Fruit fly (Drosophila melanogaster): ENCODE measurements around the gene CASK.

Gene CASK

DNA sequence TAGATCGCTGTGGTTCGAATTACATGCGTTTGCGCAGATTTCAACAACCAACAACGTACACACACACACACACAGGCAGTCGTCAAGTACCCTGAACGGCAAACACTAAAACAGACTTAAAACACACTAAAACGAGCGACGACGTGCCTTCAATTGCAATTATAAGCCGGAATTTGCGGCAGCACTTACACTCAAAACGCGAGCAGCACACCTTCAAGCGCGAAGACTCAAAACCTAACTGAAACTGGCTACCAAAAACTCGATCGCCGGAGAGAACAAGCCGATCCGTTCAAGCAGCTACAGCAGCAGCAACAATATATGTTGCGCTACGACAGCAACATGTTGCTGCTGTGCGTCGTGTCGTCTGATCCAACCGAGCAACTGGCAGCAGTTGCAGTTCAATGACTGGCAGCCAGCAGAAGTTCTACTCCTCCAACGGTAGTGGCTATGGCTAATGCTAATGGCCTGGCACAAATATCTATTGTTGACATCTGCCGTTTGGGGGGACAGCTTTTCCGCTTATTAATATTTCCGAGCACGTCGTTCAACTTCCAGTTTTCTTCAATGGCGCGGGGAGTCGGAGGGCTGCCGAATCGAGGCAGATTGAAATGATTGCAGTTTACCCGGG lies 40.1 kb downstream of the CASK start, which contains the start of gene tsl:
TSS of gene tsl (minus strand) at position 242 of the 628 bp plus-strand sequence.
- TF ChIP-seq CG17801 (GFP tag; optimal IDR thresholded peaks at IDR 0.05; ENCODE audit: partially characterized antibody) = no peak

dm6 chr3R:21781448-21781847 lies 41.0 kb downstream of the CASK start:
- TF ChIP-seq CG17801 (GFP tag; optimal IDR thresholded peaks at IDR 0.05; ENCODE audit: partially characterized antibody) = no peak

DNA sequence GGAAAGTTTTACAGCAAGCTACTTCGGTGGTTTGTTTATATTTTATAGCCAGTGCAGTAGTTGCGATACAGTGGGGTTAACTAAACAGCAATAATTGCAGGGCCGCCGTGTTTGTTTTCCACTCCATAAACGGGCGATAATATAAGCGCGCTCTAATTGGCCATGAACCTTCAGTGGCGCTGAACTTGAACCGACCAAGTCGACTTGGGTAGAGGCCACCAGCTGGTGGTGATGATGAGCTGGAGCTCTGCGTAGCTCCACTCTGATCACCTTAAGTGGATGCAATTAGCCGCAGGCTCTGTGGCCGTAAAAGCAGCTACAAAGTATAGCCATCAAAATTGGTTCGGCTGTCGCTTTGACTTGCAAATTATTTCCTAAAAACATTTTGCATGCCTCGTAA lies 42.4 kb downstream of the CASK start:
- no peak for TF ChIP-seq CG17801 (GFP tag; optimal IDR thresholded peaks at IDR 0.05; ENCODE audit: partially characterized antibody)

dm6 chr3R:21777660-21778059 lies 44.8 kb downstream of the CASK start, which contains the start of gene Polr1H:
Gene Polr1H (minus strand): TSS chr3R:21777847.
- no peak for TF ChIP-seq CG17801 (GFP tag; optimal IDR thresholded peaks at IDR 0.05; ENCODE audit: partially characterized antibody)

dm6 chr3R:21775766-21776165 lies 46.7 kb downstream of the CASK start, which contains the start of the genes GABA-B-R2 and CG6800:
Gene GABA-B-R2 (minus strand): TSS chr3R:21775840.
Gene CG6800 (plus strand): TSS chr3R:21776138.
- no peak for TF ChIP-seq CG17801 (GFP tag; optimal IDR thresholded peaks at IDR 0.05; ENCODE audit: partially characterized antibody)

- TF ChIP-seq CG17801 (GFP tag; optimal IDR thresholded peaks at IDR 0.05; ENCODE audit: partially characterized antibody) = no peak
Measured at dm6 chr3R:21769218-21769617, 53.3 kb downstream of the CASK start, which contains the start of gene Burs. Gene Burs (plus strand): TSS chr3R:21769518.

dm6 chr3R:21758145-21758856 lies 64.2 kb downstream of the CASK start, which contains the start of gene CG42335:
Gene CG42335 (plus strand): TSS chr3R:21758764.
- TF ChIP-seq CG17801 (GFP tag; optimal IDR thresholded peaks at IDR 0.05; ENCODE audit: partially characterized antibody) = no peak

DNA sequence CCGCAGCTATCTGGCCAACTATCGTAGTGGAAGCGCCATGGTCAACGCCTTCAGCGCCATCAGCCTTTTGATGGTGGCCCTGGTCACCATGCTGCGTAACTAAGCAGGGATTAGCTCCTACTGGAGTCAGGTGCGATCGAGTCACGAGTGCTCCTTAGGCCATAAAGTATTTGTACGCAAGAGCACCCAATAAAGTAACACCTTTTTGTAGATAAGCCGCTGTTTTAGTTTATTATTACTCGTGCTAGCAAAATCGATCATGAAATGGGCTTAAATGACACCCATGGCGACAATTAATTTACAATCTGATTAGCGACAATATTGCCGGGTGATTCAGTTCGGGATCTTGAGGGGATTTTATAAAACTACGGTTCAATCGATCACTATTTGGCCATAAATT lies 64.9 kb downstream of the CASK start:
- TF ChIP-seq CG17801 (GFP tag; optimal IDR thresholded peaks at IDR 0.05; ENCODE audit: partially characterized antibody) = no peak

- no peak for TF ChIP-seq CG17801 (GFP tag; optimal IDR thresholded peaks at IDR 0.05; ENCODE audit: partially characterized antibody)
Measured at dm6 chr3R:21753974-21754373, 68.5 kb downstream of the CASK start, which contains the start of gene CG31198. Gene CG31198 (plus strand): TSS chr3R:21754324.

dm6 chr3R:21753099-21753498 lies 69.4 kb downstream of the CASK start:
- TF ChIP-seq CG17801 (GFP tag; optimal IDR thresholded peaks at IDR 0.05; ENCODE audit: partially characterized antibody) = no peak

dm6 chr3R:21748954-21749920 lies 73.2 kb downstream of the CASK start, which contains the start of gene CG31233:
Gene CG31233 (plus strand): TSS chr3R:21749853.
- no peak for TF ChIP-seq CG17801 (GFP tag; optimal IDR thresholded peaks at IDR 0.05; ENCODE audit: partially characterized antibody)

DNA sequence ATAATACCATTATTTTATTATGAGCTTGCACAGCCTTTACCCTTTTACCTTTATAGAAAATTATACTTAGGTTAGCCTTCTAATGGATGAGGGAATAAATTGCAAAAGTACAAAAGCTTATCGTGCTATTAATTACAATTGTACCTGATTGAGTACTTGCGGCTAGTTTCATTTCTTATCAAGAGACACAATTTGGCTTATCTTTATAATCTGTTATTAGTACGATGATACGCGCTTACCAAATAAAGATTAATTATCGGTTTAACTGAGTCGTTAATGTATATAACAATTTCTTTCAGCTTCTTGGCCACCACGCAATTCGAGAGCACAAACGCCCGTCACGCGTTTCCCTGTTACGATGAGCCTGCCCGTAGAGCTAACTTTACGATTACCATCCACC lies 76.6 kb downstream of the CASK start:
- TF ChIP-seq CG17801 (GFP tag; optimal IDR thresholded peaks at IDR 0.05; ENCODE audit: partially characterized antibody) = no peak

dm6 chr3R:21744988-21745387 lies 77.5 kb downstream of the CASK start, which contains the start of gene CG31343:
Gene CG31343 (plus strand): TSS chr3R:21745266.
- TF ChIP-seq CG17801 (GFP tag; optimal IDR thresholded peaks at IDR 0.05; ENCODE audit: partially characterized antibody) = no peak

DNA sequence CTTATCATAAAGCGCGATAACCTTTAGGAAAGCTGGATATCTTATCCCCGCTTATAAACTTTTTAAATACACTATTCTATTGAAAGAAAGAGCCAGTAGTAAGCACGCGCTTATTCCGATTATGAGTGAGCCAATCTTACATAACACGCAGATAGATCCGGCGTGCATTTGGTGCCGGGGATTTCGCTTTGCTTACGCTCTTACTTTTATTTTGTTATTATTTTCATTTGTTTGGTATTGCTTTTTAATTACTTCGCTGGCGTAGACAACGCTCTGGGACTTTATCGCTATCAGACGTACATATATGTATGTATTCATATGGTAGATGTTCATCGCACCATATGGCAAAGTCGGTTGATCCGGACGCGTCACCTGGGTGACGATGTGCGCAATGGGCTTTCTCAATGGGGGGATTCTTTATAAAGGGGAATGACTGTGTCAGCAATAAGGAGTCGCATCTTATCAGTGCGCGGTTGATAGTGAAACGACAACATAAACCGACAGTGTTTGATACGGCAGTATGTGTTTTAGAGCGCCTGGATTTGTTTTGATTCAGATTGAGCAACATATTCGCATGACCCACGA lies 81.6 kb downstream of the CASK start:
- no peak for TF ChIP-seq CG17801 (GFP tag; optimal IDR thresholded peaks at IDR 0.05; ENCODE audit: partially characterized antibody)

Data from ovary, adult (tissue).